Fruit fly (Drosophila melanogaster): ENCODE results near the gene fd96Ca.

The fd96Ca gene

dm6 chr3R:25051441-25052097 lies 30.9 kb upstream of the fd96Ca start:
- TF ChIP-seq Sin3A (optimal IDR thresholded peaks at IDR 0.05) (no peak), psq (optimal IDR thresholded peaks at IDR 0.05) (no peak), h (optimal IDR thresholded peaks at IDR 0.05) (no peak), ttk (optimal IDR thresholded peaks at IDR 0.05) (no peak), insv (optimal IDR thresholded peaks at IDR 0.05) (no peak), Myc (optimal IDR thresholded peaks at IDR 0.05) (no peak)

DNA sequence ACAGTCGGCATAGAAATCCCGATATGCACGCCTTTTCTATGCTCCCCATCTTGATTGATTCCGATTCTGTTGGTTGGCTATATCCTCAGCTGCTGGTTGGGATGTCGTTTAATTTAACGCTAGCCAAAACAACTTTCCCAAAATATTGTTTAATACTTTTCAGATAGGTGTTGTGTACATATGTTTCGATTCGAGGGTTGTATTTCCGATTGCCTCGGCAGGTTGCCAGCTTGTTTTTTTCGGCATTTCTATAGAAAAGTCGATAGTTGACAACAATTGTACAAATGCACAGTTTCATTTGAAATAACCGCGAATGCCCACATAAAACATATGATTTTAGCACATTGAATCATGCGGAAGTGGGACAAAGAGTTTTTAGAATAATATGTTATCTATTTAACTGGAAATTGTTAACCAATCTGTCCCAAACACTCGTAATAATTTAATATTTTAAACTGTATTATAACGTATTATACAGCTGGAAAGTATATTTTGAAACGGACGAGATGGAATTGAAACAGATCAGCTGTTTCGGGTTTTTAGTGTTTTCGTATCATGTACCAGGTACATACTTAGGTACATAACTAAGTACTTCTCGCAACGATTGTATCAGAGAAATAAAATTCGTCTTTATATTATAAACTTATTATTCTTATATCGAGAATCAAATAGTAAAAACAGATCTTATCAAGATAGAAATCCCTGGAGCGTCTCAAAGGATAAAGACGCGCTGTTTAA lies 27.9 kb upstream of the fd96Ca start, which contains the start of gene CG31109:
TSS of gene CG31109 (minus strand) at position 203 of the 738 bp plus-strand sequence.
- no peak for TF ChIP-seq insv (optimal IDR thresholded peaks at IDR 0.05)

- TF ChIP-seq Myc (optimal IDR thresholded peaks at IDR 0.05) (no peak), Sin3A (optimal IDR thresholded peaks at IDR 0.05) (no peak), psq (optimal IDR thresholded peaks at IDR 0.05) (no peak), h (optimal IDR thresholded peaks at IDR 0.05) (no peak), insv (optimal IDR thresholded peaks at IDR 0.05) (no peak), ttk (optimal IDR thresholded peaks at IDR 0.05) (no peak)
These were observed 26.5 kb upstream of the fd96Ca start, which contains the start of the genes CG31111 and stac for dm6 chr3R:25056016-25056415. CG31111 (minus strand) TSS chr3R:25056177. stac (plus strand) TSS chr3R:25056286.

- TF ChIP-seq psq (optimal IDR thresholded peaks at IDR 0.05): no peak
- TF ChIP-seq Sin3A (optimal IDR thresholded peaks at IDR 0.05): no peak
- TF ChIP-seq Myc (optimal IDR thresholded peaks at IDR 0.05): no peak
- no peak for TF ChIP-seq insv (optimal IDR thresholded peaks at IDR 0.05)
- TF ChIP-seq ttk (optimal IDR thresholded peaks at IDR 0.05): no peak
- no peak for TF ChIP-seq h (optimal IDR thresholded peaks at IDR 0.05)
These were observed 25.9 kb upstream of the fd96Ca start for dm6 chr3R:25056488-25057157.

dm6 chr3R:25060462-25060861 lies 22.0 kb upstream of the fd96Ca start:
- no peak for TF ChIP-seq Myc (optimal IDR thresholded peaks at IDR 0.05)
- no peak for TF ChIP-seq insv (optimal IDR thresholded peaks at IDR 0.05)
- TF ChIP-seq psq (optimal IDR thresholded peaks at IDR 0.05): no peak
- no peak for TF ChIP-seq Sin3A (optimal IDR thresholded peaks at IDR 0.05)
- TF ChIP-seq h (optimal IDR thresholded peaks at IDR 0.05): no peak
- TF ChIP-seq ttk (optimal IDR thresholded peaks at IDR 0.05): no peak

dm6 chr3R:25064907-25065841 lies 17.3 kb upstream of the fd96Ca start, which contains the start of the genes veli and PQBP1:
veli (minus strand) TSS chr3R:25065591.
PQBP1 (plus strand) TSS chr3R:25065791.
- TF ChIP-seq psq (optimal IDR thresholded peaks at IDR 0.05) (no peak), insv (optimal IDR thresholded peaks at IDR 0.05) (no peak), h (optimal IDR thresholded peaks at IDR 0.05) (no peak)

DNA sequence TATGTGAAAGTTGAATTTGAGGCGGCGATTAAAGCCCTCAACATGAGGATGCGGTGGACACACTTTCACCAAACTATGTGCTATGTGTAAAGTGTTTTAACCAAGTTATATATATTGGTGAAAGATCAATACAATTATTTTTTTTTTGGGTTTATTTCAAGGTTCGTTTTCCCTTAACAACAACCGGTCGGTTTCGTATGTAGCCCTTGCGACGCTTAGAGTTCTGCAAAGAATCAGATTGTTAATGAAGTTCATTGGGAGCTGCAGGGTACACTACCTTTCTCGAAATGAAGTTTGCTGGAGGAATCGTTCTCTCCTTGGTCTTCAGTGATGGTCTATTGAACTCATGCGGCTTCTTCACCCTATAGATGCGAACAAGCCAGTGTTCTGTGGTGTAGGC lies 15.6 kb upstream of the fd96Ca start:
- TF ChIP-seq insv (optimal IDR thresholded peaks at IDR 0.05) (no peak), ttk (optimal IDR thresholded peaks at IDR 0.05) (no peak), h (optimal IDR thresholded peaks at IDR 0.05) (no peak), Sin3A (optimal IDR thresholded peaks at IDR 0.05) (no peak), psq (optimal IDR thresholded peaks at IDR 0.05) (no peak), Myc (optimal IDR thresholded peaks at IDR 0.05) (no peak)

DNA sequence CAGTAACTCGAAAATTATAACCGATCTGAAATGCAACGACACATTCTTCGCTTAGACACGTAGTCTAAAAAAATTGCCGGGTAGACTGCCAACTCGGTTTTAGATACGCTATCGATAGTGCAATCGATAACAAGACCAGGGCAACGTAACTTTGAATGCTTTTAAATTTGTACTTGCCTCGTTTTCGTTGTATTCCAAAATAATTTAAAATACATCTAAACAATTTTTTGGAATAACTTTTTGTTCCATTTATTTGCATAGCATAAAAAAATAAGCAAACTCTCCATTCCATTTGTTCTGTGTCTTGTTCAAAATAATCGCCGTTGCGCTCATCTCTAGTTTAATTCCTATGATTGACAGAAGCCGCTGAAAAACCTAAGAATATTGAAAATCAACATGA lies 12.9 kb upstream of the fd96Ca start, which contains the start of the genes Stt3B and CG11839:
TSS of gene Stt3B (minus strand) at position 69 of the 400 bp plus-strand sequence.
TSS of gene CG11839 (plus strand) at position 359 of the 400 bp plus-strand sequence.
- TF ChIP-seq Sin3A (optimal IDR thresholded peaks at IDR 0.05): no peak
- no peak for TF ChIP-seq Myc (optimal IDR thresholded peaks at IDR 0.05)
- no peak for TF ChIP-seq insv (optimal IDR thresholded peaks at IDR 0.05)
- no peak for TF ChIP-seq h (optimal IDR thresholded peaks at IDR 0.05)
- no peak for TF ChIP-seq ttk (optimal IDR thresholded peaks at IDR 0.05)
- no peak for TF ChIP-seq psq (optimal IDR thresholded peaks at IDR 0.05)

DNA sequence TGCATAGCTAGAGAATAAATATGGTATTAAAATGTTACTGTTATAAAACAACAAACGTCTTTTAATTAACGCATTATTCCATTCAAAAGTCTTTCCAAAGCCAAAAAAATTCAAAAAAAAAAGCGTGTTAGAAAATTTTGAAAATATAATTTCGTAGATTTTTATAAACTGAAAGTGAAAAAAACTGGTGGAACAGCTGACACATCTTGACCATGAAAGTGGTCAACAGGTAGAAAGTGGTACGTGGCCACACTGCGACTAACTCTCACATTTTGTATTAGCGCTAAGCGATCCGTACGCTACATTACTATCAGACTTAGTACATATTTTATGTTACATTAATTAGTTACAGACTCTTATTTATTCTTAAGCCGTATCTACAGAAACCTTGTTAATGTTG lies 11.6 kb upstream of the fd96Ca start, which contains the start of gene CG11836:
TSS of gene CG11836 (plus strand) at position 256 of the 400 bp plus-strand sequence.
- no peak for TF ChIP-seq ttk (optimal IDR thresholded peaks at IDR 0.05)
- no peak for TF ChIP-seq psq (optimal IDR thresholded peaks at IDR 0.05)
- no peak for TF ChIP-seq Myc (optimal IDR thresholded peaks at IDR 0.05)
- TF ChIP-seq insv (optimal IDR thresholded peaks at IDR 0.05): no peak
- no peak for TF ChIP-seq h (optimal IDR thresholded peaks at IDR 0.05)
- TF ChIP-seq Sin3A (optimal IDR thresholded peaks at IDR 0.05): no peak

DNA sequence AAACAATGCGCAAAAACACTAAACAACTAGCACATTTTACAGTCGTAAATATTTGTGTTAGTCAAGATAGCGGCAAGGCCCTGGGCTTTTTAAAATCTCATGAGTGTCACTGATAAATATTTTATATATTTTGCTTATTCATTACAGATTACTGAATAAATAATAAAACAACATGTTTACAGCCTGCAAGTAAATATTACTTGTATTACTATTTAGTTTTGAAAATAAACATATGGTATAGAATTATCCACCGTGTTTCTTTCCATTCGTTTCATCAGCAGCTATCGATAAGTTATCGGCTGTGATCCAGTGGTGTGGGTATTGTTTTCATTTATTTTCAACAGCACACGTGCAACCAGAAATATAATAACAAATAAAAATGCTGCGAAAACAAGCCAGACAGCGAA lies 7.9 kb upstream of the fd96Ca start, which contains the start of the genes shams and CG11920:
TSS of gene shams (minus strand) at position 50 of the 407 bp plus-strand sequence.
TSS of gene CG11920 (plus strand) at position 320 of the 407 bp plus-strand sequence.
- TF ChIP-seq Sin3A (optimal IDR thresholded peaks at IDR 0.05): no peak
- no peak for TF ChIP-seq insv (optimal IDR thresholded peaks at IDR 0.05)
- TF ChIP-seq h (optimal IDR thresholded peaks at IDR 0.05): no peak
- TF ChIP-seq psq (optimal IDR thresholded peaks at IDR 0.05): no peak
- TF ChIP-seq Myc (optimal IDR thresholded peaks at IDR 0.05): no peak
- no peak for TF ChIP-seq ttk (optimal IDR thresholded peaks at IDR 0.05)

dm6 chr3R:25077280-25077820 lies 5.1 kb upstream of the fd96Ca start:
- TF ChIP-seq insv (optimal IDR thresholded peaks at IDR 0.05) (no peak), psq (optimal IDR thresholded peaks at IDR 0.05) (no peak), ttk (optimal IDR thresholded peaks at IDR 0.05) (no peak)
